Fruit fly (Drosophila melanogaster): Measurements from ENCODE around the gene DIP-iota.
A peak's percentile ranks its signal among the peaks of the same experiment; 100 is the strongest.

The DIP-iota gene

dm6 chr2L:6601018-6601505, 20.4 kb downstream of the DIP-iota start, which contains the start of gene Dpp10 (continued):
- TF ChIP-seq toy (GFP tag; IDR thresholded peaks at IDR 0.05) (peak; percentile 80), bsh (GFP tag; optimal IDR thresholded peaks at IDR 0.05) (no peak), Oli (tag; optimal IDR thresholded peaks at IDR 0.05) (peak; percentile 87), CG16815 (GFP tag; optimal IDR thresholded peaks at IDR 0.05) (peak; percentile 70), CG31388 (GFP tag; optimal IDR thresholded peaks at IDR 0.05) (peak; percentile 77), Dip3 (GFP tag; optimal IDR thresholded peaks at IDR 0.05) (peak; percentile 90), tll (GFP tag; optimal IDR thresholded peaks at IDR 0.05) (no peak), Spps (tag; optimal IDR thresholded peaks at IDR 0.05) (no peak), CG8765 (GFP tag; IDR thresholded peaks at IDR 0.05) (peak; percentile 77; the same call in 1 of the 2 replicates), Awh (GFP tag; IDR thresholded peaks at IDR 0.05) (peak; percentile 91), Fer2 (tag; optimal IDR thresholded peaks at IDR 0.05) (peak; percentile 86), CG3838 (GFP tag; optimal IDR thresholded peaks at IDR 0.05) (peak; percentile 55), sob (GFP tag; IDR thresholded peaks at IDR 0.05) (peak; percentile 97), usp (GFP tag; optimal IDR thresholded peaks at IDR 0.05) (no peak), jumu (GFP tag; optimal IDR thresholded peaks at IDR 0.05) (peak; percentile 66), sim (GFP tag; IDR thresholded peaks at IDR 0.05) (peak; percentile 76), Stat92E (GFP tag; optimal IDR thresholded peaks at IDR 0.05) (no peak), nmo (GFP tag; optimal IDR thresholded peaks at IDR 0.05) (peak; percentile 78), pan (optimal IDR thresholded peaks at IDR 0.05) (no peak), pan (GFP tag; optimal IDR thresholded peaks at IDR 0.05 in 1 of 2, IDR thresholded peaks at IDR 0.05 in 1 of 2) (peak in 1 of 2 experiments; percentile 97), fru (optimal IDR thresholded peaks at IDR 0.05) (no peak), HLH3B (GFP tag; IDR thresholded peaks at IDR 0.05) (peak; percentile 95), CG7928 (GFP tag; optimal IDR thresholded peaks at IDR 0.05) (peak; percentile 68), BEAF-32 (GFP tag; optimal IDR thresholded peaks at IDR 0.05) (no peak), CG17361 (GFP tag; IDR thresholded peaks at IDR 0.05) (peak; percentile 83; the same call in 2 of the 3 replicates), CG10209 (GFP tag; optimal IDR thresholded peaks at IDR 0.05) (peak; percentile 91), nerfin-1 (tag; optimal IDR thresholded peaks at IDR 0.05) (peak; percentile 67), CG17186 (GFP tag; optimal IDR thresholded peaks at IDR 0.05) (no peak), p53 (GFP tag; optimal IDR thresholded peaks at IDR 0.05) (no peak), Sin3A (optimal IDR thresholded peaks at IDR 0.05) (no peak), vvl (GFP tag; IDR thresholded peaks at IDR 0.05) (peak; percentile 97), run (tag; optimal IDR thresholded peaks at IDR 0.05) (peak; percentile 69), Optix (GFP tag; IDR thresholded peaks at IDR 0.05) (peak; percentile 90), Bgb (GFP tag; IDR thresholded peaks at IDR 0.05; ENCODE audit: partially characterized antibody) (no peak), unc-4 (GFP tag; IDR thresholded peaks at IDR 0.05; ENCODE audit: partially characterized antibody) (no peak), btn (GFP tag; optimal IDR thresholded peaks at IDR 0.05) (peak; percentile 37), Lhr (GFP tag; optimal IDR thresholded peaks at IDR 0.05) (peak; percentile 9), Dref (GFP tag; IDR thresholded peaks at IDR 0.05) (peak; percentile 29), CG12744 (GFP tag; optimal IDR thresholded peaks at IDR 0.05) (peak; percentile 86), CG34224 (GFP tag; IDR thresholded peaks at IDR 0.05; ENCODE audit: partially characterized antibody) (peak; percentile 36; the same call in 1 of the 3 replicates), zen2 (GFP tag; IDR thresholded peaks at IDR 0.05; ENCODE audit: partially characterized antibody) (no peak), CG3847 (GFP tag; IDR thresholded peaks at IDR 0.05) (peak; percentile 98), wek (GFP tag; optimal IDR thresholded peaks at IDR 0.05) (peak; percentile 1), CG13123 (GFP tag; optimal IDR thresholded peaks at IDR 0.05) (peak; percentile 54), CG42726 (GFP tag; IDR thresholded peaks at IDR 0.05; ENCODE audit: partially characterized antibody) (no peak), ind (GFP tag; optimal IDR thresholded peaks at IDR 0.05) (peak; percentile 90), CG1024 (GFP tag; IDR thresholded peaks at IDR 0.05) (peak; percentile 79), Chrac-16 (GFP tag; optimal IDR thresholded peaks at IDR 0.05) (peak; percentile 86), chn (GFP tag; optimal IDR thresholded peaks at IDR 0.05) (peak; percentile 88), Ada2b (GFP tag; IDR thresholded peaks at IDR 0.05) (peak; percentile 98), GATAe (GFP tag; conservative IDR thresholded peaks at IDR 0.05) (peak; percentile 92)
